Worm (Caenorhabditis elegans): ENCODE measurements around the gene col-118.

ce11 chrIV:8819471-8819870, 28.5 kb upstream of the col-118 start:
- TF ChIP-seq fkh-10 (GFP tag; optimal IDR thresholded peaks at IDR 0.05) (no peak), pha-4 (tag; optimal IDR thresholded peaks at IDR 0.05) (no peak), mec-3 (tag; optimal IDR thresholded peaks at IDR 0.05; ENCODE audit: borderline replicate concordance) (no peak), pros-1 (tag; optimal IDR thresholded peaks at IDR 0.05) (no peak), ceh-24 (tag; optimal IDR thresholded peaks at IDR 0.05) (no peak), odd-2 (tag; optimal IDR thresholded peaks at IDR 0.05) (no peak), rnt-1 (tag; optimal IDR thresholded peaks at IDR 0.05) (no peak), dve-1 (tag; optimal IDR thresholded peaks at IDR 0.05) (no peak), ref-2 (tag; optimal IDR thresholded peaks at IDR 0.05) (no peak), madf-2 (tag; optimal IDR thresholded peaks at IDR 0.05) (no peak)
